Worm (Caenorhabditis elegans): ENCODE data around the gene F10D7.10.

Gene F10D7.10

ce11 chrX:17369514-17369913 is 10.1 kb downstream of the F10D7.10 start:
- TF ChIP-seq ztf-23 (GFP tag; IDR thresholded peaks at IDR 0.05) (no peak), tab-1 (GFP tag; IDR thresholded peaks at IDR 0.05) (no peak), klf-2 (GFP tag; conservative IDR thresholded peaks at IDR 0.05) (no peak), cog-1 (tag; optimal IDR thresholded peaks at IDR 0.05) (no peak), ztf-29 (GFP tag; IDR thresholded peaks at IDR 0.05) (no peak), ref-1 (GFP tag; conservative IDR thresholded peaks at IDR 0.05) (no peak), med-1 (GFP tag; optimal IDR thresholded peaks at IDR 0.05; ENCODE audit: insufficient read depth) (no peak), flt-1 (GFP tag; IDR thresholded peaks at IDR 0.05) (no peak), T22C8.4 (GFP tag; IDR thresholded peaks at IDR 0.05) (no peak)

DNA sequence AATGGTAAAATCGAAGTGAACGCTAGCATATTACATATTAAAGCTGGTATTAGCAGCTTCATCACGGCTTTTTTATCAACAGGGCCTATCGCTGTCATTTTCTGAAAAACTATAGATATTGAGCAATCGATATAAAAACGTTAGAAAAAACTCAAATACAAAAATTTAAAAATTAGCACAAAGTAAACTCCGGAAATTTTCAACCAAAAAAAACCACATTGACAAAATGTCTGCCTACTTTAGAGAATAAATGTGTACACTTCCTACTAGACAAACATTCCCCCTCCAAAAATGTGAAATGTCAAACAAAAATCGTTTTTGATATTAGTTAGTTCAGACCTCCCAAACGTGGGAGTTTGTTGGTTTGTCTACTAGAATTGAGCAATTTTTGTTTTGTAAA is 11.0 kb downstream of the F10D7.10 start, which contains the start of gene mfsd-10:
Gene mfsd-10 (minus strand): TSS at position 101 of the 400 bp plus-strand sequence.
- TF ChIP-seq cog-1 (tag; optimal IDR thresholded peaks at IDR 0.05) (no peak), flt-1 (GFP tag; IDR thresholded peaks at IDR 0.05) (no peak), T22C8.4 (GFP tag; IDR thresholded peaks at IDR 0.05) (no peak), ref-1 (GFP tag; conservative IDR thresholded peaks at IDR 0.05) (no peak), med-1 (GFP tag; optimal IDR thresholded peaks at IDR 0.05; ENCODE audit: insufficient read depth) (no peak), ztf-29 (GFP tag; IDR thresholded peaks at IDR 0.05) (no peak), tab-1 (GFP tag; IDR thresholded peaks at IDR 0.05) (no peak), ztf-23 (GFP tag; IDR thresholded peaks at IDR 0.05) (no peak), klf-2 (GFP tag; conservative IDR thresholded peaks at IDR 0.05) (no peak)

- TF ChIP-seq flt-1 (GFP tag; IDR thresholded peaks at IDR 0.05) (no peak), ztf-29 (GFP tag; IDR thresholded peaks at IDR 0.05) (no peak), med-1 (GFP tag; optimal IDR thresholded peaks at IDR 0.05; ENCODE audit: insufficient read depth) (no peak), T22C8.4 (GFP tag; IDR thresholded peaks at IDR 0.05) (no peak)
Observed at ce11 chrX:17363491-17363890, 16.1 kb downstream of the F10D7.10 start.

- no peak for TF ChIP-seq med-1 (GFP tag; optimal IDR thresholded peaks at IDR 0.05; ENCODE audit: insufficient read depth)
- TF ChIP-seq tab-1 (GFP tag; IDR thresholded peaks at IDR 0.05): no peak
- no peak for TF ChIP-seq flt-1 (GFP tag; IDR thresholded peaks at IDR 0.05)
- no peak for TF ChIP-seq klf-2 (GFP tag; conservative IDR thresholded peaks at IDR 0.05)
- no peak for TF ChIP-seq ztf-23 (GFP tag; IDR thresholded peaks at IDR 0.05)
- TF ChIP-seq ztf-29 (GFP tag; IDR thresholded peaks at IDR 0.05): no peak
- TF ChIP-seq cog-1 (tag; optimal IDR thresholded peaks at IDR 0.05): no peak
- TF ChIP-seq ref-1 (GFP tag; conservative IDR thresholded peaks at IDR 0.05): no peak
- TF ChIP-seq T22C8.4 (GFP tag; IDR thresholded peaks at IDR 0.05): no peak
Observed at ce11 chrX:17362529-17362928, 17.0 kb downstream of the F10D7.10 start, which contains the start of gene F10D7.11. Gene F10D7.11, plus strand, starts transcription at chrX:17362829.

DNA sequence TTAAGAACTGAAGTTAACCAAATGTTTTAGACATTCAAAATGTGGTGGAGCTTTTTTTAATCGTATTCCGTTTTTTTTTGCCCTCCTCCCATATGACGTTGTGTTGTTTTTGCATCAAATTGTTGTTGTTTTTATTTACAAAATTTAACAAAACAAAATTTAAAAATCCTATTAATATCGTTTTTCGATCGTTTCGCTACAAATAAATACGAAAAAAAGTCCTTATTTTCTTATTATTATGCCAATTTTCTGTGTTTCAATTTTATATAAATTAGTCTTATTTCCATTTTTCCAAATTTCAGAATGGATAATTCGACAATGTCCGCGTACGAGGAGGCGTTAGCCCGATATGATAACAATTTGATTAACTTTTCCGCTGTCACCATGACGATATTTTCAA is 20.1 kb downstream of the F10D7.10 start, which contains the start of gene npr-36:
Gene npr-36 (plus strand): TSS at position 301 of the 400 bp plus-strand sequence.
- TF ChIP-seq T22C8.4 (GFP tag; IDR thresholded peaks at IDR 0.05): no peak
- TF ChIP-seq klf-2 (GFP tag; conservative IDR thresholded peaks at IDR 0.05): no peak
- TF ChIP-seq ref-1 (GFP tag; conservative IDR thresholded peaks at IDR 0.05): no peak
- no peak for TF ChIP-seq flt-1 (GFP tag; IDR thresholded peaks at IDR 0.05)
- no peak for TF ChIP-seq med-1 (GFP tag; optimal IDR thresholded peaks at IDR 0.05; ENCODE audit: insufficient read depth)
- TF ChIP-seq cog-1 (tag; optimal IDR thresholded peaks at IDR 0.05): no peak
- no peak for TF ChIP-seq tab-1 (GFP tag; IDR thresholded peaks at IDR 0.05)
- TF ChIP-seq ztf-23 (GFP tag; IDR thresholded peaks at IDR 0.05): no peak
- no peak for TF ChIP-seq ztf-29 (GFP tag; IDR thresholded peaks at IDR 0.05)

ce11 chrX:17356748-17357147 is 22.8 kb downstream of the F10D7.10 start:
- no peak for TF ChIP-seq ref-1 (GFP tag; conservative IDR thresholded peaks at IDR 0.05)
- TF ChIP-seq med-1 (GFP tag; optimal IDR thresholded peaks at IDR 0.05; ENCODE audit: insufficient read depth): no peak
- no peak for TF ChIP-seq ztf-29 (GFP tag; IDR thresholded peaks at IDR 0.05)
- no peak for TF ChIP-seq ztf-23 (GFP tag; IDR thresholded peaks at IDR 0.05)
- no peak for TF ChIP-seq klf-2 (GFP tag; conservative IDR thresholded peaks at IDR 0.05)
- no peak for TF ChIP-seq tab-1 (GFP tag; IDR thresholded peaks at IDR 0.05)
- no peak for TF ChIP-seq cog-1 (tag; optimal IDR thresholded peaks at IDR 0.05)
- TF ChIP-seq T22C8.4 (GFP tag; IDR thresholded peaks at IDR 0.05): no peak
- no peak for TF ChIP-seq flt-1 (GFP tag; IDR thresholded peaks at IDR 0.05)

- TF ChIP-seq flt-1 (GFP tag; IDR thresholded peaks at IDR 0.05): no peak
- TF ChIP-seq T22C8.4 (GFP tag; IDR thresholded peaks at IDR 0.05): no peak
- TF ChIP-seq med-1 (GFP tag; optimal IDR thresholded peaks at IDR 0.05; ENCODE audit: insufficient read depth): no peak
- TF ChIP-seq tab-1 (GFP tag; IDR thresholded peaks at IDR 0.05): no peak
- TF ChIP-seq klf-2 (GFP tag; conservative IDR thresholded peaks at IDR 0.05): no peak
- no peak for TF ChIP-seq ztf-23 (GFP tag; IDR thresholded peaks at IDR 0.05)
- no peak for TF ChIP-seq cog-1 (tag; optimal IDR thresholded peaks at IDR 0.05)
- TF ChIP-seq ref-1 (GFP tag; conservative IDR thresholded peaks at IDR 0.05): no peak
- TF ChIP-seq ztf-29 (GFP tag; IDR thresholded peaks at IDR 0.05): no peak
Observed at ce11 chrX:17355462-17355861, 24.1 kb downstream of the F10D7.10 start.

ce11 chrX:17352098-17352497 is 27.5 kb downstream of the F10D7.10 start:
- TF ChIP-seq ref-1 (GFP tag; conservative IDR thresholded peaks at IDR 0.05) (no peak), tab-1 (GFP tag; IDR thresholded peaks at IDR 0.05) (no peak), T22C8.4 (GFP tag; IDR thresholded peaks at IDR 0.05) (no peak), med-1 (GFP tag; optimal IDR thresholded peaks at IDR 0.05; ENCODE audit: insufficient read depth) (no peak), ztf-29 (GFP tag; IDR thresholded peaks at IDR 0.05) (no peak), cog-1 (tag; optimal IDR thresholded peaks at IDR 0.05) (no peak), klf-2 (GFP tag; conservative IDR thresholded peaks at IDR 0.05) (no peak), ztf-23 (GFP tag; IDR thresholded peaks at IDR 0.05) (no peak), flt-1 (GFP tag; IDR thresholded peaks at IDR 0.05) (no peak)

- TF ChIP-seq ztf-29 (GFP tag; IDR thresholded peaks at IDR 0.05) (no peak), ref-1 (GFP tag; conservative IDR thresholded peaks at IDR 0.05) (no peak), klf-2 (GFP tag; conservative IDR thresholded peaks at IDR 0.05) (no peak), ztf-23 (GFP tag; IDR thresholded peaks at IDR 0.05) (no peak), med-1 (GFP tag; optimal IDR thresholded peaks at IDR 0.05; ENCODE audit: insufficient read depth) (no peak), tab-1 (GFP tag; IDR thresholded peaks at IDR 0.05) (no peak), flt-1 (GFP tag; IDR thresholded peaks at IDR 0.05) (no peak), cog-1 (tag; optimal IDR thresholded peaks at IDR 0.05) (no peak), T22C8.4 (GFP tag; IDR thresholded peaks at IDR 0.05) (no peak)
Observed at ce11 chrX:17349411-17349810, 30.2 kb downstream of the F10D7.10 start.

ce11 chrX:17340484-17340883 is 39.1 kb downstream of the F10D7.10 start, which contains the start of gene C53C11.1:
Gene C53C11.1, plus strand, starts transcription at chrX:17340784.
- no peak for TF ChIP-seq ref-1 (GFP tag; conservative IDR thresholded peaks at IDR 0.05)
- TF ChIP-seq ztf-23 (GFP tag; IDR thresholded peaks at IDR 0.05): no peak
- no peak for TF ChIP-seq tab-1 (GFP tag; IDR thresholded peaks at IDR 0.05)
- TF ChIP-seq flt-1 (GFP tag; IDR thresholded peaks at IDR 0.05): no peak
- no peak for TF ChIP-seq cog-1 (tag; optimal IDR thresholded peaks at IDR 0.05)
- TF ChIP-seq T22C8.4 (GFP tag; IDR thresholded peaks at IDR 0.05): no peak
- no peak for TF ChIP-seq ztf-29 (GFP tag; IDR thresholded peaks at IDR 0.05)
- TF ChIP-seq klf-2 (GFP tag; conservative IDR thresholded peaks at IDR 0.05): no peak
- no peak for TF ChIP-seq med-1 (GFP tag; optimal IDR thresholded peaks at IDR 0.05; ENCODE audit: insufficient read depth)

Measured in whole organism, midembryonic.